Fruit fly (Drosophila melanogaster) whole organism, wandering third instar larva: Measurements from ENCODE around the gene Cubn.

Experiments used
- Abd-B ChIP-seq: fragments of >200 bp; optimal IDR thresholded peaks from 2 replicates; lab custom pipeline; 2017; ENCODE audit warnings: missing biosample characterization, missing genetic modification characterization
- CG32264 ChIP-seq: fragments of 200-800 bp; sonication (Bioruptor generic); optimal IDR thresholded peaks from 2 replicates; lab custom pipeline; 2016; ENCODE audit warnings: missing biosample characterization, missing genetic modification characterization
- CG9705 ChIP-seq: fragments of 200-800 bp; sonication (Bioruptor generic); optimal IDR thresholded peaks from 2 replicates; lab custom pipeline; 2018; ENCODE audit warnings: missing biosample characterization, mild to moderate bottlenecking, missing genetic modification characterization
- CrebA ChIP-seq: fragments of 200-800 bp; sonication (Bioruptor generic); optimal IDR thresholded peaks from 2 replicates; lab custom pipeline; 2016; ENCODE audit warnings: missing biosample characterization, mild to moderate bottlenecking, missing genetic modification characterization, borderline replicate concordance
- Dfd ChIP-seq: fragments of >200 bp; optimal IDR thresholded peaks from 2 replicates; lab custom pipeline; 2017; ENCODE audit warnings: missing biosample characterization, missing genetic modification characterization
- Dif ChIP-seq: fragments of 200-275, 200-300 bp; sonication (Bioruptor generic); optimal IDR thresholded peaks from 2 replicates; lab custom pipeline; 2018; ENCODE audit warnings: missing biosample characterization, missing genetic modification characterization; ENCODE audit not compliant: partially characterized antibody
- GATAd ChIP-seq: sonication (Bioruptor generic); optimal IDR thresholded peaks from 2 replicates; lab custom pipeline; 2016; ENCODE audit warnings: missing biosample characterization, missing genetic modification characterization
- HLH106 ChIP-seq: fragments of 200-800 bp; optimal IDR thresholded peaks from 3 replicates; lab custom pipeline; 2019; ENCODE audit warnings: missing biosample characterization, mild to moderate bottlenecking, missing genetic modification characterization, moderate library complexity
- Hnf4 ChIP-seq: fragments of 200-800 bp; sonication (Bioruptor generic); optimal IDR thresholded peaks from 2 replicates; lab custom pipeline; 2016; ENCODE audit warnings: missing biosample characterization, mild to moderate bottlenecking, missing genetic modification characterization
- Hr78 ChIP-seq: fragments of >200 bp; optimal IDR thresholded peaks from 2 replicates; lab custom pipeline; 2017; ENCODE audit warnings: missing biosample characterization, missing genetic modification characterization
- Hr83 ChIP-seq: fragments of 200-300 bp; sonication (Bioruptor generic); optimal IDR thresholded peaks from 2 replicates; lab custom pipeline; 2016; ENCODE audit warnings: missing biosample characterization, mild to moderate bottlenecking, missing genetic modification characterization, moderate library complexity; ENCODE audit not compliant: poor library complexity, severe bottlenecking
- Jra ChIP-seq: sonication (Bioruptor generic); optimal IDR thresholded peaks from 2 replicates; lab custom pipeline; 2016; ENCODE audit warnings: missing biosample characterization, missing genetic modification characterization
- Mio ChIP-seq: sonication (Bioruptor generic); optimal IDR thresholded peaks from 2 replicates; lab custom pipeline; 2016; ENCODE audit warnings: missing biosample characterization, missing genetic modification characterization
- Myc ChIP-seq: fragments of >200 bp; optimal IDR thresholded peaks from 2 replicates; lab custom pipeline; 2017
- N ChIP-seq: fragments of >200 bp; optimal IDR thresholded peaks from 2 replicates; lab custom pipeline; 2018; ENCODE audit warnings: missing biosample characterization, missing external identifiers, missing genetic modification characterization
- OdsH ChIP-seq: fragments of 200-800 bp; sonication (Bioruptor generic); optimal IDR thresholded peaks from 2 replicates; lab custom pipeline; 2016; ENCODE audit warnings: missing biosample characterization, mild to moderate bottlenecking, missing genetic modification characterization
- Rel ChIP-seq, 2 experiments: fragments of 200-800 bp; sonication (Bioruptor generic) in 1 of 2; optimal IDR thresholded peaks; 2 replicates in 1 of 2; 3 replicates in 1 of 2; lab custom pipeline; 2016 to 2019; ENCODE audit warnings: mild to moderate bottlenecking in 2 of 2, missing biosample characterization in 2 of 2, missing genetic modification characterization in 2 of 2, moderate library complexity in 1 of 2
- Sp1 ChIP-seq: fragments of 200-800 bp; sonication (Bioruptor generic); optimal IDR thresholded peaks from 3 replicates; lab custom pipeline; 2019; ENCODE audit warnings: missing biosample characterization, mild to moderate bottlenecking, missing genetic modification characterization, moderate library complexity
- Vsx2 ChIP-seq: fragments of 200-300, 225-300 bp; sonication (Bioruptor generic); optimal IDR thresholded peaks from 2 replicates; lab custom pipeline; 2018; ENCODE audit warnings: missing biosample characterization, missing genetic modification characterization; ENCODE audit not compliant: partially characterized antibody
- br ChIP-seq: fragments of 200-800 bp; sonication (Bioruptor generic); optimal IDR thresholded peaks from 2 replicates; lab custom pipeline; 2016; ENCODE audit warnings: missing biosample characterization, missing genetic modification characterization
- brk ChIP-seq: fragments of 200-800 bp; sonication (Bioruptor generic); optimal IDR thresholded peaks from 2 replicates; lab custom pipeline; 2016; ENCODE audit warnings: missing biosample characterization, mild to moderate bottlenecking, missing genetic modification characterization
- dl ChIP-seq, 2 experiments: fragments of 175-275, 200-275 bp in 1 of 2; fragments of 200-275 bp in 1 of 2; sonication (Bioruptor generic); optimal IDR thresholded peaks; lab custom pipeline; 2018; ENCODE audit warnings: mild to moderate bottlenecking in 2 of 2, missing biosample characterization in 2 of 2, missing genetic modification characterization in 2 of 2, moderate library complexity in 2 of 2; ENCODE audit not compliant: partially characterized antibody in 2 of 2, insufficient read depth in 1 of 2
- dmrt93B ChIP-seq: fragments of 200-800 bp; sonication (Bioruptor generic); optimal IDR thresholded peaks from 2 replicates; lab custom pipeline; 2018; ENCODE audit warnings: missing biosample characterization, mild to moderate bottlenecking, missing genetic modification characterization
- dsf ChIP-seq: sonication (Bioruptor generic); optimal IDR thresholded peaks from 2 replicates; lab custom pipeline; 2016; ENCODE audit warnings: missing biosample characterization, missing genetic modification characterization, borderline replicate concordance
- ey ChIP-seq: fragments of 200-800 bp; sonication (Bioruptor generic); optimal IDR thresholded peaks from 2 replicates; lab custom pipeline; 2016; ENCODE audit warnings: missing biosample characterization, missing genetic modification characterization
- foxo ChIP-seq, 2 experiments: fragments of 200-800 bp; sonication (Bioruptor generic); optimal IDR thresholded peaks; 2 replicates in 1 of 2; 3 replicates in 1 of 2; lab custom pipeline; 2016 to 2017; ENCODE audit warnings: missing biosample characterization in 2 of 2, missing genetic modification characterization in 2 of 2
- fru ChIP-seq: fragments of 200-800 bp; sonication (Bioruptor generic); optimal IDR thresholded peaks from 3 replicates; lab custom pipeline; 2016; ENCODE audit warnings: missing biosample characterization, mild to moderate bottlenecking, missing genetic modification characterization
- h ChIP-seq: fragments of 200-800 bp; sonication (Bioruptor generic); optimal IDR thresholded peaks from 3 replicates; lab custom pipeline; 2016; ENCODE audit warnings: missing biosample characterization, mild to moderate bottlenecking, missing genetic modification characterization
- jim ChIP-seq: fragments of 175-275, 200-325 bp; sonication (Bioruptor generic); optimal IDR thresholded peaks from 2 replicates; lab custom pipeline; 2016; ENCODE audit warnings: missing biosample characterization, mild to moderate bottlenecking, missing genetic modification characterization
- lola ChIP-seq: fragments of >200 bp; optimal IDR thresholded peaks from 2 replicates; lab custom pipeline; 2017; ENCODE audit warnings: missing biosample characterization, missing genetic modification characterization
- pan ChIP-seq: fragments of >200 bp; optimal IDR thresholded peaks from 2 replicates; lab custom pipeline; 2017
- psq ChIP-seq: fragments of 200-800 bp; sonication (Bioruptor generic); optimal IDR thresholded peaks from 3 replicates; lab custom pipeline; 2017; ENCODE audit warnings: missing biosample characterization, mild to moderate bottlenecking, missing genetic modification characterization, moderate library complexity
- rgr ChIP-seq: fragments of 200-800 bp; sonication (Bioruptor generic); optimal IDR thresholded peaks from 3 replicates; lab custom pipeline; 2016; ENCODE audit warnings: missing biosample characterization, mild to moderate bottlenecking, missing genetic modification characterization
- sage ChIP-seq: fragments of 200-800 bp; sonication (Bioruptor generic); optimal IDR thresholded peaks from 2 replicates; lab custom pipeline; 2016; ENCODE audit warnings: missing biosample characterization, mild to moderate bottlenecking, missing genetic modification characterization
- sv ChIP-seq: fragments of 200-800 bp; sonication (Bioruptor generic); optimal IDR thresholded peaks from 3 replicates; lab custom pipeline; 2016; ENCODE audit warnings: missing biosample characterization, missing genetic modification characterization
- tai ChIP-seq: sonication (Bioruptor generic); optimal IDR thresholded peaks from 2 replicates; lab custom pipeline; 2016; ENCODE audit warnings: missing biosample characterization, missing genetic modification characterization
- usp ChIP-seq: fragments of >200 bp; optimal IDR thresholded peaks from 2 replicates; lab custom pipeline; 2017; ENCODE audit warnings: missing biosample characterization, missing genetic modification characterization
- woc ChIP-seq: sonication (Bioruptor generic); optimal IDR thresholded peaks from 2 replicates; lab custom pipeline; 2016; ENCODE audit warnings: missing biosample characterization, mild to moderate bottlenecking, missing genetic modification characterization

Cubn gene

dm6 chrX:9554346-9554808 lies 16.7 kb downstream of the Cubn start, which contains the start of gene RpS28b:
RpS28b (plus strand) TSS chrX:9554623.
- TF ChIP-seq HLH106 (tag; lab: Kevin White, UChicago): peak; percentile 76
- peak; percentile 20 for TF ChIP-seq psq (GFP tag; lab: Kevin White, UChicago)
- peak; percentile 87 for TF ChIP-seq br (GFP tag; lab: Kevin White, UChicago)
- TF ChIP-seq Mio (GFP tag; lab: Kevin White, UChicago): peak; percentile 45
- peak; percentile 71 for TF ChIP-seq CG32264 (GFP tag; lab: Kevin White, UChicago)
- TF ChIP-seq sage (GFP tag; lab: Kevin White, UChicago): no peak
- TF ChIP-seq Myc (lab: Kevin White, UChicago): peak; percentile 31
- no peak for TF ChIP-seq jim (GFP tag; lab: Kevin White, UChicago)
- TF ChIP-seq dsf: no peak
- TF ChIP-seq Jra (GFP tag; lab: Kevin White, UChicago): peak; percentile 61
- no peak for TF ChIP-seq tai (GFP tag; lab: Kevin White, UChicago)
- TF ChIP-seq dl (GFP tag; optimal IDR thresholded peaks at IDR 0.05; lab: Kevin White, UChicago; ENCODE audit: insufficient read depth in 1 of 2, partially characterized antibody in 2 of 2): no peak
- TF ChIP-seq ey: peak; percentile 27
- no peak for TF ChIP-seq usp
- peak; percentile 58 for TF ChIP-seq sv
- peak; percentile 94 for TF ChIP-seq CG9705 (GFP tag; lab: Kevin White, UChicago)
- peak; percentile 52 for TF ChIP-seq OdsH (GFP tag; lab: Kevin White, UChicago)
- no peak for TF ChIP-seq N (GFP tag; lab: Kevin White, UChicago)
- TF ChIP-seq Sp1 (GFP tag; lab: Kevin White, UChicago): peak; percentile 90
- peak; percentile 90 for TF ChIP-seq rgr (GFP tag; lab: Kevin White, UChicago)
- TF ChIP-seq pan (lab: Kevin White, UChicago): no peak
- no peak for TF ChIP-seq Abd-B (GFP tag; lab: Kevin White, UChicago)
- peak; percentile 97 for TF ChIP-seq Hr83
- peak; percentile 96 for TF ChIP-seq dmrt93B (GFP tag; lab: Kevin White, UChicago)
- TF ChIP-seq Rel (GFP tag; optimal IDR thresholded peaks at IDR 0.05; lab: Kevin White, UChicago): no peak
- peak; percentile 66 for TF ChIP-seq Rel (tag; optimal IDR thresholded peaks at IDR 0.05; lab: Kevin White, UChicago)
- peak in 1 of 2 experiments; percentile 62 for TF ChIP-seq foxo (GFP tag; optimal IDR thresholded peaks at IDR 0.05; lab: Kevin White, UChicago)
- no peak for TF ChIP-seq GATAd (GFP tag; lab: Kevin White, UChicago)
- peak; percentile 3 for TF ChIP-seq Dif (GFP tag; lab: Kevin White, UChicago)
- TF ChIP-seq Vsx2 (GFP tag; lab: Kevin White, UChicago): no peak
- peak; percentile 79 for TF ChIP-seq h (GFP tag; lab: Kevin White, UChicago)
- peak; percentile 69 for TF ChIP-seq fru (GFP tag; lab: Kevin White, UChicago)
- TF ChIP-seq woc (GFP tag; lab: Kevin White, UChicago): peak; percentile 36
- no peak for TF ChIP-seq lola (GFP tag; lab: Kevin White, UChicago)
- TF ChIP-seq Hnf4 (GFP tag; lab: Kevin White, UChicago): peak; percentile 82
- TF ChIP-seq brk (GFP tag; lab: Kevin White, UChicago): no peak
- TF ChIP-seq Dfd (GFP tag; lab: Kevin White, UChicago): no peak
- TF ChIP-seq Hr78 (GFP tag; lab: Kevin White, UChicago): no peak

- TF ChIP-seq Hnf4 (GFP tag; lab: Kevin White, UChicago) (peak; percentile 83), fru (GFP tag; lab: Kevin White, UChicago) (peak; percentile 88), usp (no peak), h (GFP tag; lab: Kevin White, UChicago) (peak; percentile 93), br (GFP tag; lab: Kevin White, UChicago) (peak; percentile 86), lola (GFP tag; lab: Kevin White, UChicago) (no peak), Hr78 (GFP tag; lab: Kevin White, UChicago) (no peak), Myc (lab: Kevin White, UChicago) (peak; percentile 88), Hr83 (peak; percentile 75), tai (GFP tag; lab: Kevin White, UChicago) (no peak), dsf (peak; percentile 27), rgr (GFP tag; lab: Kevin White, UChicago) (peak; percentile 92), dmrt93B (GFP tag; lab: Kevin White, UChicago) (peak; percentile 76), jim (GFP tag; lab: Kevin White, UChicago) (no peak), N (GFP tag; lab: Kevin White, UChicago) (no peak), pan (lab: Kevin White, UChicago) (no peak), Dfd (GFP tag; lab: Kevin White, UChicago) (no peak), foxo (GFP tag; optimal IDR thresholded peaks at IDR 0.05; lab: Kevin White, UChicago) (peak in 1 of 2 experiments; percentile 94), Sp1 (GFP tag; lab: Kevin White, UChicago) (peak; percentile 90), sv (peak; percentile 87), brk (GFP tag; lab: Kevin White, UChicago) (peak; percentile 68), OdsH (GFP tag; lab: Kevin White, UChicago) (peak; percentile 87), GATAd (GFP tag; lab: Kevin White, UChicago) (peak; percentile 77), Dif (GFP tag; lab: Kevin White, UChicago) (peak; percentile 24), CG9705 (GFP tag; lab: Kevin White, UChicago) (peak; percentile 87), sage (GFP tag; lab: Kevin White, UChicago) (peak; percentile 81), CrebA (peak; percentile 97), dl (GFP tag; optimal IDR thresholded peaks at IDR 0.05; lab: Kevin White, UChicago; ENCODE audit: insufficient read depth in 1 of 2, partially characterized antibody in 2 of 2) (no peak), ey (peak; percentile 87), psq (GFP tag; lab: Kevin White, UChicago) (peak; percentile 81), HLH106 (tag; lab: Kevin White, UChicago) (peak; percentile 93), Abd-B (GFP tag; lab: Kevin White, UChicago) (no peak), Jra (GFP tag; lab: Kevin White, UChicago) (peak; percentile 53), Mio (GFP tag; lab: Kevin White, UChicago) (peak; percentile 63), CG32264 (GFP tag; lab: Kevin White, UChicago) (peak; percentile 68), Vsx2 (GFP tag; lab: Kevin White, UChicago) (no peak), woc (GFP tag; lab: Kevin White, UChicago) (peak; percentile 84)
These were observed 17.4 kb downstream of the Cubn start for dm6 chrX:9553545-9554320.
